Worm (Caenorhabditis elegans): ENCODE results near the gene F29A7.6.

F29A7.6 gene

DNA sequence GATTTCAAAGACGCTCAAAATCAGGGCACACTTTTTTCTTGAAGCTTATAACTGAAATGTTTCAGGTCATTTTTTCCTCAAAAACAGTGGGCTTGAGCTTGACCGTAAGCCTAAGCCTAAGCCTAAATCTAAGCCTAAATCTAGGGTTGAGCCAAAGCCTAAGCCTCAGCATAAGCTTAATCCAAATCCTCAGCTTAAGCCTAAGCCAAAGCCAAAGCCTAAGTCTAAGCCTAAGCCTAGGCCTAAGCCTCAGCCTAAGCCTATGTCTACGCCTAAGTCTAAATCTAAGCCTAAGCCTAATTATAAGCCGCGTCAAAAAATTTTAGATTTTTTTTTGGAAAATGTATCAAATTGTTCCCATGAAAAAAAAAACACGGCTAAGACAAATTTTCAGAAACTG, 18.1 kb downstream of the F29A7.6 start:
- no peak for TF ChIP-seq snpc-1.3 (tag; optimal IDR thresholded peaks at IDR 0.05; ENCODE audit: insufficient read depth)
- TF ChIP-seq nhr-27 (tag; optimal IDR thresholded peaks at IDR 0.05): no peak
- TF ChIP-seq sdz-38 (tag; optimal IDR thresholded peaks at IDR 0.05): no peak
- no peak for TF ChIP-seq fkh-3 (tag; optimal IDR thresholded peaks at IDR 0.05)
- no peak for TF ChIP-seq F52B5.7 (tag; optimal IDR thresholded peaks at IDR 0.05)
- TF ChIP-seq F57A8.1 (GFP tag; optimal IDR thresholded peaks at IDR 0.05): no peak
- no peak for TF ChIP-seq nhr-120 (GFP tag; IDR thresholded peaks at IDR 0.05)
- TF ChIP-seq ztf-25 (GFP tag; IDR thresholded peaks at IDR 0.05): no peak
- no peak for TF ChIP-seq dpff-1 (tag; optimal IDR thresholded peaks at IDR 0.05)
- no peak for TF ChIP-seq ZK185.1 (tag; optimal IDR thresholded peaks at IDR 0.05; ENCODE audit: poor library complexity, severe bottlenecking)
- TF ChIP-seq K12H6.12 (tag; optimal IDR thresholded peaks at IDR 0.05): no peak
- no peak for TF ChIP-seq hmg-20 (GFP tag; IDR thresholded peaks at IDR 0.05)
- TF ChIP-seq tbp1 (GFP tag; optimal IDR thresholded peaks at IDR 0.05): no peak
- TF ChIP-seq akir-1 (GFP tag; optimal IDR thresholded peaks at IDR 0.05): no peak
- TF ChIP-seq C06A6.2 (GFP tag; conservative IDR thresholded peaks at IDR 0.05): no peak
- TF ChIP-seq egrh-3 (GFP tag; IDR thresholded peaks at IDR 0.05): no peak
- TF ChIP-seq B0261.1 (tag; optimal IDR thresholded peaks at IDR 0.05): no peak

DNA sequence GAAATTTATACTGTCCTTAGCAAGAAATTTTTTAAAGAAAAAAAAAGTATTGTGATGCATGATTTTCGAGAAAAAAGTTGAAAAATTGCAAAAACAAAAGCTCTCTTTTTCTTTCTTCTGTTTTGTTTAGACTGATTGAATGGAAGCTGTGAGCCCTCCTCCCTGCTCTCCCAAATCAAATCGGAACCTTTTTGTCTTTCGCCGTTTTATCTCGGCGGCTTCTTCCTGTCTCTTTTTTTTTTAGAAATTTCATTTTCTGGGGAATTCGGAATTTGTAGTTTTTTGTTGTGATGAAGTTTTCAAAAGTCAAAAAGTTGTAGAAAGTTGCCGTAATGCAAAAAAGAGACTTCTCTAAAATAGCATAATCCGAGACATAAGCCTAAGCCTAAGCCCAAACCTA, 21.8 kb downstream of the F29A7.6 start:
- no peak for TF ChIP-seq cebp-1 (GFP tag; IDR thresholded peaks at IDR 0.05)
- no peak for TF ChIP-seq cebp-1 (tag; optimal IDR thresholded peaks at IDR 0.05)
- no peak for TF ChIP-seq ets-4 (GFP tag; optimal IDR thresholded peaks at IDR 0.05)
- no peak for TF ChIP-seq madf-6 (GFP tag; IDR thresholded peaks at IDR 0.05)
- no peak for TF ChIP-seq madf-3 (GFP tag; IDR thresholded peaks at IDR 0.05)
- no peak for TF ChIP-seq Y95B8A.8 (GFP tag; IDR thresholded peaks at IDR 0.05)
- no peak for TF ChIP-seq dox-1 (GFP tag; IDR thresholded peaks at IDR 0.05)
- TF ChIP-seq tlf-1 (GFP tag; optimal IDR thresholded peaks at IDR 0.05): no peak
- TF ChIP-seq nhr-27 (tag; optimal IDR thresholded peaks at IDR 0.05): no peak
- TF ChIP-seq tbp1 (GFP tag; optimal IDR thresholded peaks at IDR 0.05): no peak
- TF ChIP-seq mes-4 (tag; optimal IDR thresholded peaks at IDR 0.05): no peak
- TF ChIP-seq attf-5 (GFP tag; optimal IDR thresholded peaks at IDR 0.05): no peak
- TF ChIP-seq let-526 (GFP tag; IDR thresholded peaks at IDR 0.05): no peak

DNA sequence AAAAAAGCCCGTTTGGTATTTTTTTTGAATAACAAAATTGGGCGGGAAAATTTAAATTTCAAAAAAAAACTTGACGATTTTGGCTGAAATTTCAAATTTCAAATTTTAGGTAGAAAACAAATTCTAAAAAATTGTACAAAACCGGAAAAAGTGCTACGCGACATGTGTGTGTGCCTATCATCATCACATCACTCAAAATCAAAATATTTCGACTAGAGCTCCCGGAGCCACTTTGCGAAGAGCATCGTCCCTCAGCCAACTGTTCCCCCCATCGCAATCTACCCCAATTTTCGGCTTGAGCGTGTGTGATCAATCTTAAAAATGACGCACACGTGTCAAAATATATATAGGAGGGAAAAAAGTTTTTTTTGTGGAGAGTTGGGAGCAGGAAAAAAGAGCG, 25.6 kb downstream of the F29A7.6 start:
- TF ChIP-seq pbrm-1 (GFP tag; IDR thresholded peaks at IDR 0.05) (no peak), rpc-1 (optimal IDR thresholded peaks at IDR 0.05) (no peak), rpc-1 (tag; optimal IDR thresholded peaks at IDR 0.05) (no peak), Y56A3A.18 (GFP tag; IDR thresholded peaks at IDR 0.05) (no peak), D2030.7 (GFP tag; IDR thresholded peaks at IDR 0.05) (no peak), ztf-25 (GFP tag; IDR thresholded peaks at IDR 0.05) (no peak), hsf-1 (GFP tag; IDR thresholded peaks at IDR 0.05) (no peak), die-1 (tag; optimal IDR thresholded peaks at IDR 0.05) (no peak)

DNA sequence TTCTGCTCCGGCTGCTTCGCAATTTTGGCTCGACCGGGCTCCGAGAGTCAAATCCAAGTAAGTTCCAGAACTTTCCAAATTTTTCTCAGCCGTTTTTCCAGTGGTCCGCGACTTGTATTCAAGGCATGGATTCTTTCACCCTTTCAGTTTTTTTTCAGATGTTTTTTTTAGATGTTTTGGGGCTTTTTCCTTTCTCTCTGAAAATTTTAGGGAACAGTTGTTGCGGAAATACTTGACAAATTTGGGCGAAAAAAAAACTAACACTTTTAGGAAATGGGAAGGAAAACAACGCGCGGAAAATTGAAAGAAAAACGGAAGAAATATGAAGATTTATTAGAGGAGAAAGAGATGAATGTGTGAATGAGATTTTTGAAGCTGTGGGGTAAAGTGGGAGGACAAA, 26.9 kb downstream of the F29A7.6 start, which contains the start of the genes T05A8.11 and nep-2:
TSS of gene T05A8.11 (minus strand) at position 101 of the 400 bp plus-strand sequence.
TSS of gene nep-2 (minus strand) at position 192 of the 400 bp plus-strand sequence.
- TF ChIP-seq B0336.3 (GFP tag; IDR thresholded peaks at IDR 0.05) (no peak), dpl-1 (GFP tag; optimal IDR thresholded peaks at IDR 0.05) (no peak), ceh-40 (GFP tag; IDR thresholded peaks at IDR 0.05) (no peak), F55B11.4 (tag; optimal IDR thresholded peaks at IDR 0.05; ENCODE audit: borderline replicate concordance, insufficient read depth) (no peak), ceh-79 (tag; optimal IDR thresholded peaks at IDR 0.05) (no peak), ama-1 (optimal IDR thresholded peaks at IDR 0.05) (no peak), ama-1 (GFP tag; optimal IDR thresholded peaks at IDR 0.05) (no peak), rec-8 (tag; optimal IDR thresholded peaks at IDR 0.05) (no peak), zfh-2 (GFP tag; conservative IDR thresholded peaks at IDR 0.05) (no peak), sea-2 (GFP tag; IDR thresholded peaks at IDR 0.05) (no peak), bed-2 (GFP tag; IDR thresholded peaks at IDR 0.05) (no peak), lin-54 (GFP tag; optimal IDR thresholded peaks at IDR 0.05) (no peak), lag-1 (GFP tag; IDR thresholded peaks at IDR 0.05) (no peak), snpc-1.3 (tag; optimal IDR thresholded peaks at IDR 0.05; ENCODE audit: insufficient read depth) (no peak), ztf-28 (GFP tag; IDR thresholded peaks at IDR 0.05) (no peak)
